Fruit fly (Drosophila melanogaster): Measurements from ENCODE around the gene gammaSnap2.

gammaSnap2 gene

dm6 chr3R:10109212-10109880 lies 11.9 kb downstream of the gammaSnap2 start (continued):
- TF ChIP-seq Asciz (GFP tag; optimal IDR thresholded peaks at IDR 0.05) (no peak), CG10543 (GFP tag; optimal IDR thresholded peaks at IDR 0.05) (peak; percentile 19), CG17385 (GFP tag; optimal IDR thresholded peaks at IDR 0.05) (peak; percentile 98), Dp (GFP tag; optimal IDR thresholded peaks at IDR 0.05) (no peak), aop (GFP tag; IDR thresholded peaks at IDR 0.05) (no peak), pan (optimal IDR thresholded peaks at IDR 0.05) (no peak), pan (GFP tag; optimal IDR thresholded peaks at IDR 0.05 in 1 of 2, IDR thresholded peaks at IDR 0.05 in 1 of 2) (peak in 1 of 2 experiments; percentile 34), wdn (GFP tag; IDR thresholded peaks at IDR 0.05) (0 out of 2 replicates have a peak, but pooled peaks have one; percentile 15), vvl (GFP tag; IDR thresholded peaks at IDR 0.05) (peak; percentile 84), YL-1 (GFP tag; optimal IDR thresholded peaks at IDR 0.05) (peak; percentile 1), knrl (GFP tag; IDR thresholded peaks at IDR 0.05; ENCODE audit: partially characterized antibody) (no peak), amos (GFP tag; IDR thresholded peaks at IDR 0.05; ENCODE audit: partially characterized antibody) (peak; percentile 19; the same call in 1 of the 2 replicates), Blimp-1 (GFP tag; optimal IDR thresholded peaks at IDR 0.05) (peak; percentile 71), CG2678 (tag; optimal IDR thresholded peaks at IDR 0.05) (peak; percentile 14), gcm (GFP tag; optimal IDR thresholded peaks at IDR 0.05) (peak; percentile 32), lov (optimal IDR thresholded peaks at IDR 0.05) (no peak), lov (GFP tag; IDR thresholded peaks at IDR 0.05) (no peak), cg (GFP tag; optimal IDR thresholded peaks at IDR 0.05) (peak; percentile 97), kah (GFP tag; optimal IDR thresholded peaks at IDR 0.05) (peak; percentile 45), CG34376 (GFP tag; optimal IDR thresholded peaks at IDR 0.05) (peak; percentile 22), abd-A (tag; optimal IDR thresholded peaks at IDR 0.05) (no peak), NfI (GFP tag; optimal IDR thresholded peaks at IDR 0.05) (peak; percentile 19), sna (GFP tag; IDR thresholded peaks at IDR 0.05; ENCODE audit: partially characterized antibody) (peak; percentile 33; the same call in 1 of the 2 replicates), p53 (GFP tag; optimal IDR thresholded peaks at IDR 0.05) (no peak), ranshi (GFP tag; IDR thresholded peaks at IDR 0.05) (no peak), CG1832 (GFP tag; optimal IDR thresholded peaks at IDR 0.05) (peak; percentile 39), CG14014 (GFP tag; IDR thresholded peaks at IDR 0.05) (0 out of 2 replicates have a peak, but pooled peaks have one; percentile 20), CG6683 (GFP tag; optimal IDR thresholded peaks at IDR 0.05) (no peak), Elba2 (GFP tag; optimal IDR thresholded peaks at IDR 0.05) (peak; percentile 73), CG17359 (tag; optimal IDR thresholded peaks at IDR 0.05) (no peak), CG18011 (GFP tag; optimal IDR thresholded peaks at IDR 0.05) (no peak), CG8478 (optimal IDR thresholded peaks at IDR 0.05) (peak; percentile 53), Dip3 (GFP tag; optimal IDR thresholded peaks at IDR 0.05) (no peak), CG8290 (GFP tag; optimal IDR thresholded peaks at IDR 0.05) (no peak), CG8290 (tag; optimal IDR thresholded peaks at IDR 0.05) (peak in 1 of 2 experiments; percentile 1), insv (GFP tag; optimal IDR thresholded peaks at IDR 0.05) (peak; percentile 94 to 95), MBD-R2 (GFP tag; IDR thresholded peaks at IDR 0.05) (peak; percentile 26; the same call in 1 of the 2 replicates), yki (optimal IDR thresholded peaks at IDR 0.05) (peak; percentile 92), CG9609 (GFP tag; optimal IDR thresholded peaks at IDR 0.05) (no peak), CG10321 (GFP tag; IDR thresholded peaks at IDR 0.05) (no peak), CG13775 (GFP tag; optimal IDR thresholded peaks at IDR 0.05) (no peak), CG12104 (GFP tag; optimal IDR thresholded peaks at IDR 0.05) (no peak), Fer3 (tag; optimal IDR thresholded peaks at IDR 0.05) (no peak), CG9932 (GFP tag; IDR thresholded peaks at IDR 0.05) (0 out of 2 replicates have a peak, but pooled peaks have one; percentile 21), gem (tag; optimal IDR thresholded peaks at IDR 0.05) (peak; percentile 6), chinmo (GFP tag; IDR thresholded peaks at IDR 0.05; ENCODE audit: partially characterized antibody) (peak; percentile 80; the same call in 1 of the 4 replicates), dysf (GFP tag; IDR thresholded peaks at IDR 0.05) (0 out of 3 replicates have a peak, but pooled peaks have one; percentile 14), CG13424 (tag; optimal IDR thresholded peaks at IDR 0.05) (peak; percentile 2), Dll (GFP tag; IDR thresholded peaks at IDR 0.05; ENCODE audit: partially characterized antibody) (peak; percentile 53; the same call in 2 of the 4 replicates)

All from whole organism, embryonic.